Worm (Caenorhabditis elegans) whole organism, mixed stage, embryonic: ENCODE data around the gene F37C12.21.

Source experiments
- M03D4.4 ChIP-seq: sonication (generic microtip); optimal IDR thresholded peaks from 2 replicates; lab custom pipeline; 2017; ENCODE audit warnings: mild to moderate bottlenecking, missing genetic modification characterization, missing compliant biosample characterization
- bed-3 ChIP-seq: fragments of 200-800 bp; sonication (Bioruptor generic); optimal IDR thresholded peaks from 3 replicates; lab custom pipeline; 2018; ENCODE audit warnings: mild to moderate bottlenecking, missing genetic modification characterization, moderate library complexity, missing compliant biosample characterization
- blmp-1 ChIP-seq: fragments of 150-350 bp; optimal IDR thresholded peaks from 2 replicates; lab custom pipeline; 2014; ENCODE audit warnings: missing biosample characterization, missing genetic modification characterization
- ceh-39 ChIP-seq: fragments of 150-350 bp; optimal IDR thresholded peaks from 2 replicates; lab custom pipeline; 2014; ENCODE audit warnings: missing biosample characterization, missing genetic modification characterization
- ceh-43 ChIP-seq: fragments of 200-800 bp; sonication (Bioruptor generic); optimal IDR thresholded peaks from 2 replicates; lab custom pipeline; 2018; ENCODE audit warnings: mild to moderate bottlenecking, missing genetic modification characterization, moderate library complexity, missing compliant biosample characterization
- ceh-83 ChIP-seq: fragments of 200-800 bp; sonication (Bioruptor generic); optimal IDR thresholded peaks from 2 replicates; lab custom pipeline; 2018; ENCODE audit warnings: mild to moderate bottlenecking, missing genetic modification characterization, missing compliant biosample characterization
- ces-1 ChIP-seq: fragments of 150-350 bp; optimal IDR thresholded peaks from 2 replicates; lab custom pipeline; 2014; ENCODE audit warnings: missing biosample characterization, missing genetic modification reagents, missing genetic modification characterization
- cnd-1 ChIP-seq: fragments of 200-800 bp; sonication (Bioruptor generic); optimal IDR thresholded peaks from 2 replicates; lab custom pipeline; 2018; ENCODE audit warnings: mild to moderate bottlenecking, missing genetic modification characterization, missing compliant biosample characterization
- drap-1 ChIP-seq: fragments of 200-800 bp; sonication (Bioruptor generic); optimal IDR thresholded peaks from 3 replicates; lab custom pipeline; 2018; ENCODE audit warnings: mild to moderate bottlenecking, missing genetic modification characterization, missing compliant biosample characterization
- elt-1 ChIP-seq: sonication (generic microtip); optimal IDR thresholded peaks from 2 replicates; lab custom pipeline; 2017; ENCODE audit warnings: missing genetic modification characterization, mild to moderate bottlenecking, missing compliant biosample characterization, antibody characterized with exemption, moderate library complexity, borderline replicate concordance; ENCODE audit not compliant: insufficient read depth
- elt-3 ChIP-seq: fragments of 150-350 bp; optimal IDR thresholded peaks from 2 replicates; lab custom pipeline; 2014; ENCODE audit warnings: missing biosample characterization, missing genetic modification characterization
- flh-1 ChIP-seq: fragments of 200-800 bp; sonication (Bioruptor generic); optimal IDR thresholded peaks from 2 replicates; lab custom pipeline; 2018; ENCODE audit warnings: mild to moderate bottlenecking, missing genetic modification characterization, moderate library complexity, missing compliant biosample characterization
- ham-2 ChIP-seq: fragments of 200-800 bp; sonication (Bioruptor generic); optimal IDR thresholded peaks from 2 replicates; lab custom pipeline; 2018; ENCODE audit warnings: mild to moderate bottlenecking, missing genetic modification characterization, missing compliant biosample characterization
- hlh-1 ChIP-seq: fragments of 150-350 bp; optimal IDR thresholded peaks from 2 replicates; lab custom pipeline; 2014; ENCODE audit warnings: missing biosample characterization, missing genetic modification reagents, missing genetic modification characterization
- lin-13 ChIP-seq: fragments of 150-350 bp; optimal IDR thresholded peaks from 2 replicates; lab custom pipeline; 2014; ENCODE audit warnings: missing biosample characterization, missing genetic modification characterization
- lin-32 ChIP-seq: fragments of 200-800 bp; sonication (Bioruptor generic); optimal IDR thresholded peaks from 2 replicates; lab custom pipeline; 2018; ENCODE audit warnings: mild to moderate bottlenecking, missing genetic modification characterization, missing compliant biosample characterization
- lsy-2 ChIP-seq: fragments of 150-350 bp; optimal IDR thresholded peaks from 2 replicates; lab custom pipeline; 2014; ENCODE audit warnings: missing biosample characterization, missing genetic modification characterization
- mab-5 ChIP-seq: fragments of 150-350 bp; optimal IDR thresholded peaks from 2 replicates; lab custom pipeline; 2014; ENCODE audit warnings: missing biosample characterization, missing genetic modification characterization
- mep-1 ChIP-seq: fragments of 150-350 bp; optimal IDR thresholded peaks from 2 replicates; lab custom pipeline; 2017; ENCODE audit warnings: missing biosample characterization, missing genetic modification reagents, missing genetic modification characterization, inconsistent platforms
- mls-2 ChIP-seq: sonication (generic microtip); optimal IDR thresholded peaks from 2 replicates; lab custom pipeline; 2016; ENCODE audit warnings: mild to moderate bottlenecking, missing genetic modification characterization, moderate library complexity, missing compliant biosample characterization
- nhr-2 ChIP-seq: fragments of 150-350 bp; optimal IDR thresholded peaks from 2 replicates; lab custom pipeline; 2014; ENCODE audit warnings: missing biosample characterization, missing genetic modification characterization
- nhr-237 ChIP-seq: fragments of 150-350 bp; optimal IDR thresholded peaks from 2 replicates; lab custom pipeline; 2014; ENCODE audit warnings: missing biosample characterization, missing genetic modification characterization
- nhr-28 ChIP-seq: fragments of 150-350 bp; optimal IDR thresholded peaks from 2 replicates; lab custom pipeline; 2014; ENCODE audit warnings: missing biosample characterization, missing genetic modification characterization
- nhr-76 ChIP-seq: sonication (generic microtip); optimal IDR thresholded peaks from 2 replicates; lab custom pipeline; 2017; ENCODE audit warnings: missing biosample characterization, missing genetic modification characterization
- pha-4 ChIP-seq: fragments of 150-350 bp; optimal IDR thresholded peaks from 2 replicates; lab custom pipeline; 2018; ENCODE audit warnings: missing biosample characterization, missing genetic modification reagents, missing genetic modification characterization
- sem-2 ChIP-seq: fragments of 200-800 bp; sonication (Bioruptor generic); optimal IDR thresholded peaks from 2 replicates; lab custom pipeline; 2018; ENCODE audit warnings: mild to moderate bottlenecking, missing genetic modification characterization, missing compliant biosample characterization
- sptf-1 ChIP-seq: sonication (generic microtip); optimal IDR thresholded peaks from 2 replicates; lab custom pipeline; 2017; ENCODE audit warnings: mild to moderate bottlenecking, missing genetic modification characterization, moderate library complexity, missing compliant biosample characterization
- tbx-8 ChIP-seq: fragments of 200-800 bp; sonication (Bioruptor generic); optimal IDR thresholded peaks from 2 replicates; lab custom pipeline; 2018; ENCODE audit warnings: mild to moderate bottlenecking, missing genetic modification characterization, moderate library complexity, missing compliant biosample characterization
- unc-120 ChIP-seq: sonication (generic microtip); optimal IDR thresholded peaks from 2 replicates; lab custom pipeline; 2017; ENCODE audit warnings: missing genetic modification characterization, missing compliant biosample characterization; ENCODE audit not compliant: poor library complexity, severe bottlenecking
- unc-39 ChIP-seq: fragments of 150-350 bp; optimal IDR thresholded peaks from 2 replicates; lab custom pipeline; 2014; ENCODE audit warnings: missing biosample characterization, missing genetic modification characterization
- unc-62 ChIP-seq: fragments of 150-350 bp; optimal IDR thresholded peaks from 2 replicates; lab custom pipeline; 2014; ENCODE audit warnings: missing biosample characterization, missing genetic modification reagents, missing genetic modification characterization
- zip-8 ChIP-seq: fragments of 150-350 bp; optimal IDR thresholded peaks from 2 replicates; lab custom pipeline; 2014; ENCODE audit warnings: missing biosample characterization, missing genetic modification characterization
- ztf-11 ChIP-seq: fragments of 150-350 bp; optimal IDR thresholded peaks from 2 replicates; lab custom pipeline; 2014; ENCODE audit warnings: missing biosample characterization, missing genetic modification characterization

The F37C12.21 gene

ce11 chrIII:7207903-7208497 lies 19.8 kb downstream of the F37C12.21 start, which contains the start of gene rpl-6:
rpl-6 (plus strand) TSS chrIII:7208447.
- TF ChIP-seq unc-120 (tag; lab: Kevin White, UChicago) (peak; percentile 67), nhr-237 (peak; percentile 89), zip-8 (tag; lab: Kevin White, UChicago) (no peak), mab-5 (no peak), sem-2 (GFP tag; lab: Kevin White, UChicago) (no peak), drap-1 (GFP tag; lab: Kevin White, UChicago) (no peak), ceh-39 (tag; lab: Kevin White, UChicago) (peak; percentile 75), sptf-1 (peak; percentile 55), pha-4 (tag; lab: Kevin White, UChicago) (peak; percentile 89), flh-1 (GFP tag; lab: Kevin White, UChicago) (no peak), tbx-8 (GFP tag; lab: Kevin White, UChicago) (no peak), ceh-43 (GFP tag; lab: Kevin White, UChicago) (no peak), mls-2 (tag; lab: Kevin White, UChicago) (no peak), M03D4.4 (tag; lab: Kevin White, UChicago) (no peak), nhr-76 (tag; lab: Kevin White, UChicago) (no peak), nhr-2 (no peak), cnd-1 (no peak), unc-39 (tag; lab: Kevin White, UChicago) (no peak), nhr-28 (tag; lab: Kevin White, UChicago) (no peak), mep-1 (tag; lab: Kevin White, UChicago) (peak; percentile 99), unc-62 (GFP tag; lab: Kevin White, UChicago) (peak; percentile 1), ztf-11 (no peak), bed-3 (GFP tag; lab: Kevin White, UChicago) (no peak), hlh-1 (tag; lab: Kevin White, UChicago) (peak; percentile 50), lin-13 (tag; lab: Kevin White, UChicago) (peak; percentile 86), ceh-83 (GFP tag; lab: Kevin White, UChicago) (no peak), ces-1 (peak; percentile 64), ham-2 (GFP tag; lab: Kevin White, UChicago) (peak; percentile 52), lin-32 (GFP tag; lab: Kevin White, UChicago) (no peak), lsy-2 (tag; lab: Kevin White, UChicago) (peak; percentile 99)

ce11 chrIII:7209721-7210120 lies 21.6 kb downstream of the F37C12.21 start, which contains the start of gene R151.2:
R151.2 (plus strand) TSS chrIII:7209967.
- TF ChIP-seq nhr-76 (tag; lab: Kevin White, UChicago) (no peak), tbx-8 (GFP tag; lab: Kevin White, UChicago) (no peak), flh-1 (GFP tag; lab: Kevin White, UChicago) (no peak), sem-2 (GFP tag; lab: Kevin White, UChicago) (no peak), lin-32 (GFP tag; lab: Kevin White, UChicago) (no peak), ceh-43 (GFP tag; lab: Kevin White, UChicago) (no peak), ceh-39 (tag; lab: Kevin White, UChicago) (no peak), elt-1 (tag; lab: Kevin White, UChicago) (no peak), ham-2 (GFP tag; lab: Kevin White, UChicago) (no peak), lin-13 (tag; lab: Kevin White, UChicago) (no peak), ces-1 (no peak), blmp-1 (no peak), ceh-83 (GFP tag; lab: Kevin White, UChicago) (no peak), unc-62 (GFP tag; lab: Kevin White, UChicago) (no peak), bed-3 (GFP tag; lab: Kevin White, UChicago) (no peak)

ce11 chrIII:7210486-7210885 lies 22.3 kb downstream of the F37C12.21 start:
- TF ChIP-seq sptf-1, result no peak
- TF ChIP-seq hlh-1 (tag; lab: Kevin White, UChicago), result no peak
- TF ChIP-seq lin-13 (tag; lab: Kevin White, UChicago), result no peak
- TF ChIP-seq elt-1 (tag; lab: Kevin White, UChicago), result no peak
- TF ChIP-seq unc-120 (tag; lab: Kevin White, UChicago), result no peak
- TF ChIP-seq pha-4 (tag; lab: Kevin White, UChicago), result no peak
- no peak for TF ChIP-seq ztf-11
- no peak for TF ChIP-seq ceh-83 (GFP tag; lab: Kevin White, UChicago)
- no peak for TF ChIP-seq mab-5
- no peak for TF ChIP-seq elt-3 (tag; lab: Kevin White, UChicago)
- no peak for TF ChIP-seq ham-2 (GFP tag; lab: Kevin White, UChicago)
- no peak for TF ChIP-seq nhr-237
- TF ChIP-seq nhr-28 (tag; lab: Kevin White, UChicago), result no peak
- no peak for TF ChIP-seq drap-1 (GFP tag; lab: Kevin White, UChicago)
- no peak for TF ChIP-seq ceh-43 (GFP tag; lab: Kevin White, UChicago)
